Worm (Caenorhabditis elegans): ENCODE data around the gene M04G7.5.

ce11 chrIV:428869-429268 lies 26.0 kb upstream of the M04G7.5 start, which contains the start of gene Y66H1A.5:
- TF ChIP-seq unc-62 (GFP tag; optimal IDR thresholded peaks at IDR 0.05) (no peak), egl-44 (GFP tag; IDR thresholded peaks at IDR 0.05) (no peak), pha-4 (tag; optimal IDR thresholded peaks at IDR 0.05) (no peak)
